Fruit fly (Drosophila melanogaster): ENCODE data around the gene sky.
A peak's percentile ranks its signal among the peaks of the same experiment; 100 is the strongest.

The sky gene

DNA sequence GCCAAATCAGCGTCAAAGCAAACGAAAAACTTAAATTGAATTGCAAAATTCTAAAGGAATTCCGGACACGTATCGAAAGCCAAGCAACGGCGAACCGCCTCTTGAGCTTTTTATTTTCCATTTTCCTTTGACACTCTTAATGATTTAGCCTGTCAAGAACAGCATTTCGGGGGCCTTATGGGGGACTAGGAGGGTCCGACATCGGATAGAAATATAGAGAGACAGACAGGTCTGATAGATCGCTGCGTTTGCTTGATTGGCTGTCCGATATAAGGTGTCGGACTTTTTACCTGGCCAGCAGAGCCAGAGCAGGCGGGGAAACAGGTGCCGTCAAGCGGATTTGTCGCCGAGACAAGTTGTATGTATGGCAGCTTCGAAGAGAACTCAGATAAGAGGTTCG, 14.4 kb downstream of the sky start:
- TF ChIP-seq Ets98B (GFP tag; IDR thresholded peaks at IDR 0.05) (no peak), Snoo (tag; optimal IDR thresholded peaks at IDR 0.05) (no peak), CG32121 (GFP tag; IDR thresholded peaks at IDR 0.05) (no peak), Pif1B (GFP tag; optimal IDR thresholded peaks at IDR 0.05) (no peak), Pif1A (GFP tag; optimal IDR thresholded peaks at IDR 0.05) (no peak), CG15710 (tag; optimal IDR thresholded peaks at IDR 0.05) (no peak), CG4496 (GFP tag; IDR thresholded peaks at IDR 0.05) (no peak), gl (tag; optimal IDR thresholded peaks at IDR 0.05) (no peak), D1 (tag; optimal IDR thresholded peaks at IDR 0.05) (no peak), CG12605 (GFP tag; IDR thresholded peaks at IDR 0.05) (no peak), CG17806 (tag; optimal IDR thresholded peaks at IDR 0.05) (no peak), CG34367 (tag; optimal IDR thresholded peaks at IDR 0.05) (no peak), CG14655 (GFP tag; optimal IDR thresholded peaks at IDR 0.05) (no peak), CG13204 (GFP tag; optimal IDR thresholded peaks at IDR 0.05) (no peak), CG10348 (GFP tag; IDR thresholded peaks at IDR 0.05) (no peak), CG8159 (tag; optimal IDR thresholded peaks at IDR 0.05) (no peak), CG8301 (tag; optimal IDR thresholded peaks at IDR 0.05) (no peak), CG9948 (tag; optimal IDR thresholded peaks at IDR 0.05) (no peak), fd96Ca (GFP tag; IDR thresholded peaks at IDR 0.05) (no peak)

DNA sequence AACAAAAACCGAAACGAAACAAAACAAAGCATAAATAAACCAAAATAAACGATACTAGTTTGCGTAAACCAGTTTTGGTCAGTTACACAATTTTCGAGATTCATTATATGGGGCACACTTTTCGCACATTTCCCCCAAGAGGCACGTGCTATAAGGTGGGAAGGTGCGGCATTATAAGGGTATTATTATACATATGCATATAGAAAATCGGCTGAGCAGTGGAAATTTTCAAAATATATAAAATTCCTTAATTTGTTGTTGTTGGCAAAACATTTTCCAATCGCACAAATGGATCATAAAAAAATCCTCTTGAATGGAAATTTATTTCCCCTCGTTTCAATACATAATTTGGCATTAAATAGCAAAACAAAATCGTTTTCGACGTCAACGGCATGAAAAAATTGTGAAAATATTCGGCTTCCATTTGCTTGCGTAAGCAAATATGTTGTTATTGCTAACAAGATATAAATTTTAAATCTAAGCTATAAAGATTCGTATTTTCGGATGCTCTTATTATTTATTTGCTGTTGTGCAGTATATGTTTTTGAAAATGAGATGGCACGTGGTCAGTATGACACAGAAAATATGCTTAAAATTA, 20.2 kb downstream of the sky start:
- no peak for TF ChIP-seq gl (tag; optimal IDR thresholded peaks at IDR 0.05)
- peak; percentile 28 for TF ChIP-seq D1 (tag; optimal IDR thresholded peaks at IDR 0.05)

DNA sequence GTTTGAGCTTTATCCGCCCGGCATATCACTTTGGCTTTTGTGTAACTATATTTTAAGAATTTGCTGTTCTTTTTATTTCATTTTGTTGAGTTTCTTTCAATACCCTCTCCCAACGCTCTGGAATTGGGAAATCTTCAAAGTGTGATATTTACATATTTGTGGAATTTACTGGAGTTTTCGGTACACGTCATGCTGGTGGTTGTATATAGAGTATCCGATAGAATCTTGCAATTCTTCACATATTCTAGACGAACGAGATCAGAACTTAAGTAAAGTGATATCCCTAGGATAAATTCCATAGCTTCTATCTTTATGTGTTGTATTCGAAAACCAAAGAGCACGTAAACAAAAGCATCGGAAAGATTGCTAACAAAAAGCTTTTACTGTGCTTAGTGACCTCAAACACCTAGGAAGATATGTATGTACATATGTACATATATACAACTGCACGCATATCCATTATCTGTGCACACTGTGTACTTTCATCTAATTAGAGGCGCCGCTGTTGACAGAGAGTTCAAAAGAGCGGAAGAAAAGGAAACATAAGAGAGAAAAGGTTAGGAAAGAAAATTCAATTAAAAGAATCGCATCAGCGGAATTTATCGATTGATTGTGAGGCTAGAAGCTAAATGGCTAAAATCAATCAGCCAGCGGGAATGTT, 21.9 kb downstream of the sky start:
- TF ChIP-seq CG4496 (GFP tag; IDR thresholded peaks at IDR 0.05) (no peak), CG12605 (GFP tag; IDR thresholded peaks at IDR 0.05) (no peak), CG9948 (tag; optimal IDR thresholded peaks at IDR 0.05) (no peak), D1 (tag; optimal IDR thresholded peaks at IDR 0.05) (no peak), CG15710 (tag; optimal IDR thresholded peaks at IDR 0.05) (no peak), CG8159 (tag; optimal IDR thresholded peaks at IDR 0.05) (no peak), CG32121 (GFP tag; IDR thresholded peaks at IDR 0.05) (no peak), gl (tag; optimal IDR thresholded peaks at IDR 0.05) (no peak), CG8301 (tag; optimal IDR thresholded peaks at IDR 0.05) (no peak), CG13204 (GFP tag; optimal IDR thresholded peaks at IDR 0.05) (no peak), CG17806 (tag; optimal IDR thresholded peaks at IDR 0.05) (no peak), Pif1A (GFP tag; optimal IDR thresholded peaks at IDR 0.05) (no peak), CG14655 (GFP tag; optimal IDR thresholded peaks at IDR 0.05) (no peak), CG10348 (GFP tag; IDR thresholded peaks at IDR 0.05) (no peak), CG34367 (tag; optimal IDR thresholded peaks at IDR 0.05) (no peak), Ets98B (GFP tag; IDR thresholded peaks at IDR 0.05) (no peak), Pif1B (GFP tag; optimal IDR thresholded peaks at IDR 0.05) (no peak), EcR (GFP tag; optimal IDR thresholded peaks at IDR 0.05) (no peak)

DNA sequence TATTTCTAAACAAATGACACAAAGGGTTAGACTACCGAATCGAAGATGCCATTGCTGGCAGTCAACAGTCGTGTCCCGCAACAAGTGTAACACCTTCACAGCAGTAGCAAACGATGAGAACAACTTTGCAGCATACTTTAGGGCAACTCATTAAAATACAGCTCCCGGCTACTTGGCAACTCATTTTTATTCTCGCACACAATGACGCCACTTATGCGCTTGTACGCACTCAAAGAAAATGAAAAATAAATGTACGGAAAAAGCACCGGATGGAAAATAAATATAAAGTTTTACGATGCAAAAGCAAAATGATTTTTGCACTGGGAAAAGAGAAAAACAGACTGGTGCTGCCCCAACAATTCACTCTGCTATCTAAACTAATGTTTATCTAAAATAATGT, 27.5 kb downstream of the sky start:
- TF ChIP-seq CG32121 (GFP tag; IDR thresholded peaks at IDR 0.05) (peak; percentile 16; the same call in 1 of the 2 replicates), CG14655 (GFP tag; optimal IDR thresholded peaks at IDR 0.05) (peak; percentile 58), Snoo (tag; optimal IDR thresholded peaks at IDR 0.05) (no peak), CG4496 (GFP tag; IDR thresholded peaks at IDR 0.05) (peak; percentile 77), CG13204 (GFP tag; optimal IDR thresholded peaks at IDR 0.05) (no peak), CG8159 (tag; optimal IDR thresholded peaks at IDR 0.05) (peak; percentile 9), CG15710 (tag; optimal IDR thresholded peaks at IDR 0.05) (peak; percentile 9), rn (GFP tag; IDR thresholded peaks at IDR 0.05) (no peak), D1 (tag; optimal IDR thresholded peaks at IDR 0.05) (peak; percentile 43), Pif1A (GFP tag; optimal IDR thresholded peaks at IDR 0.05) (peak; percentile 29), fd96Ca (GFP tag; IDR thresholded peaks at IDR 0.05) (no peak; the same call in 2 of the 3 replicates), CG9948 (tag; optimal IDR thresholded peaks at IDR 0.05) (no peak), gl (tag; optimal IDR thresholded peaks at IDR 0.05) (peak; percentile 59), Ets98B (GFP tag; IDR thresholded peaks at IDR 0.05) (peak; percentile 61), CG34367 (tag; optimal IDR thresholded peaks at IDR 0.05) (peak; percentile 38), EcR (GFP tag; optimal IDR thresholded peaks at IDR 0.05) (no peak), Pif1B (GFP tag; optimal IDR thresholded peaks at IDR 0.05) (no peak), CG10348 (GFP tag; IDR thresholded peaks at IDR 0.05) (no peak), CG8301 (tag; optimal IDR thresholded peaks at IDR 0.05) (peak; percentile 40), CG17806 (tag; optimal IDR thresholded peaks at IDR 0.05) (no peak), CG12605 (GFP tag; IDR thresholded peaks at IDR 0.05) (peak; percentile 73)

DNA sequence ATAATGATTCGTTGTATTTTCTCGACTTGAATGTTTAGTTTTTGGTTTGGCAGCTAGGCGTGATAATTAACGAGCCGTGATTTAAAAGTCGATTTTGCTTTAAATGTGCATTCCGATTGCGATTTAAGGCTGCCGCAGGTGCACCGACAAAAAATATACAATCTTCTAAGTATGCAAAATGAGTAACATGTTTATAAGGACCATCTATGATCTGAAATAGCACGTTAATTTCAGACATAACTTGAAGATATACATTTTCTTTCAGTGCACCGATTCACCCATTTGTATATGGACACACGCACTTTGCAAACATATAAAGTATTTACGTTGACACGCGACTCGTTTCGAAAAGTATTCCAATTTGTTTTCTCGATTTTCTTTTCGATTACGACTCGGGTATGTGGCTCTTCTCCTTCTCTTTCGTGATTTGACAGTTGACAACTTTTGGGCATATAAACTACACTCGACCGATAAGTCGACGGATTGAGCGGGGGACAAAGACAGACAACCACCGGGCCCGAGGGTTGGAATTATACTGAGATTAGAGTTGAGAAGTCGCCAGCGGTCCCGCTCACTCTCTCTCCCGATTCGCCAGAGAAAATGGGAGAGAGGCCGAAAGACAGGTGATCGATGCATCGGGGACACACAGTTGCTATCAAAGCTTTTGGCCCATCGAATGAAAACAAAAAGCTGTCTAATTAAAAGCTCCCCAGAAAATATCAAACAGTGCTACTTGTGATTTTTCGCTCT, 28.7 kb downstream of the sky start:
- TF ChIP-seq CG14655 (GFP tag; optimal IDR thresholded peaks at IDR 0.05) (no peak), CG13204 (GFP tag; optimal IDR thresholded peaks at IDR 0.05) (no peak), CG34367 (tag; optimal IDR thresholded peaks at IDR 0.05) (no peak), fd96Ca (GFP tag; IDR thresholded peaks at IDR 0.05) (0 out of 3 replicates have a peak, but pooled peaks have one; percentile 32), CG15710 (tag; optimal IDR thresholded peaks at IDR 0.05) (no peak), CG32121 (GFP tag; IDR thresholded peaks at IDR 0.05) (peak; percentile 65), rn (GFP tag; IDR thresholded peaks at IDR 0.05) (no peak), CG8301 (tag; optimal IDR thresholded peaks at IDR 0.05) (peak; percentile 2)

Measured in whole organism, pupa.